Worm (Caenorhabditis elegans): ENCODE data around the gene Y57G7A.5.

- no peak for TF ChIP-seq unc-3 (GFP tag; conservative IDR thresholded peaks at IDR 0.05)
- no peak for TF ChIP-seq unc-3 (tag; optimal IDR thresholded peaks at IDR 0.05)
- TF ChIP-seq ceh-24 (tag; optimal IDR thresholded peaks at IDR 0.05) = no peak
- no peak for TF ChIP-seq gmeb-2 (tag; optimal IDR thresholded peaks at IDR 0.05)
- no peak for TF ChIP-seq hlh-13 (GFP tag; optimal IDR thresholded peaks at IDR 0.05)
- no peak for TF ChIP-seq ama-1 (optimal IDR thresholded peaks at IDR 0.05)
- no peak for TF ChIP-seq syd-9 (tag; optimal IDR thresholded peaks at IDR 0.05)
- no peak for TF ChIP-seq ceh-2 (tag; optimal IDR thresholded peaks at IDR 0.05)
- no peak for TF ChIP-seq K02D7.2 (tag; optimal IDR thresholded peaks at IDR 0.05)
Measured at ce11 chrII:1275439-1275838, at the start of gene Y57G7A.5.

Measured in whole organism, late embryonic.